Fruit fly (Drosophila melanogaster) whole organism, embryonic: ENCODE measurements around the gene CG12115.

ENCODE experiments used
- BEAF-32 ChIP-seq: fragments of 200-800 bp; sonication (Bioruptor generic); optimal IDR thresholded peaks from 3 replicates; lab custom pipeline; 2017; ENCODE audit warnings: missing biosample characterization, missing genetic modification characterization, mild to moderate bottlenecking, moderate library complexity, missing genetic modification reagents
- C15 ChIP-seq: fragments of 200-800 bp; sonication (Bioruptor generic); IDR thresholded peaks from 3 replicates; pipeline ENCODE4 v1.3.6; 2022; ENCODE audit warnings: missing biosample characterization, missing genetic modification characterization
- CG10366 ChIP-seq: fragments of 200-800 bp; sonication (Bioruptor generic); IDR thresholded peaks from 2 replicates; pipeline ENCODE4 v1.3.6; 2022; ENCODE audit warnings: missing biosample characterization, missing genetic modification characterization
- CG10462 ChIP-seq: fragments of 200-800 bp; sonication (Bioruptor generic); optimal IDR thresholded peaks from 2 replicates; lab custom pipeline; 2016; ENCODE audit warnings: missing biosample characterization, missing genetic modification characterization
- CG11504 ChIP-seq: fragments of 200-800 bp; sonication (Bioruptor generic); optimal IDR thresholded peaks from 3 replicates; lab custom pipeline; 2019; ENCODE audit warnings: missing biosample characterization, mild to moderate bottlenecking, missing genetic modification characterization, moderate library complexity
- CG13287 ChIP-seq: fragments of 200-800 bp; sonication (Bioruptor generic); IDR thresholded peaks from 2 replicates; pipeline ENCODE4 v1.3.6; 2022; ENCODE audit warnings: missing biosample characterization, missing genetic modification characterization; ENCODE audit not compliant: partially characterized antibody
- CG14667 ChIP-seq: fragments of 200-800 bp; sonication (Bioruptor generic); IDR thresholded peaks from 2 replicates; pipeline ENCODE4 v1.3.6; 2022; ENCODE audit warnings: missing biosample characterization, missing genetic modification characterization
- CG14710 ChIP-seq: fragments of 200-800 bp; sonication (Bioruptor generic); optimal IDR thresholded peaks from 3 replicates; lab custom pipeline; 2019; ENCODE audit warnings: missing biosample characterization, mild to moderate bottlenecking, missing genetic modification characterization, moderate library complexity
- CG14860 ChIP-seq: fragments of 200-800 bp; sonication (Bioruptor generic); IDR thresholded peaks from 3 replicates; pipeline ENCODE4 v1.3.6; 2022; ENCODE audit warnings: missing biosample characterization, missing genetic modification characterization; ENCODE audit not compliant: partially characterized antibody
- CG15601 ChIP-seq: fragments of 200-800 bp; sonication (Bioruptor generic); optimal IDR thresholded peaks from 3 replicates; lab custom pipeline; 2019; ENCODE audit warnings: missing biosample characterization, mild to moderate bottlenecking, missing genetic modification characterization, moderate library complexity
- CG15696 ChIP-seq: fragments of 200-800 bp; sonication (Bioruptor generic); optimal IDR thresholded peaks from 2 replicates; lab custom pipeline; 2019; ENCODE audit warnings: missing biosample characterization, mild to moderate bottlenecking, missing genetic modification characterization, moderate library complexity
- CG16813 ChIP-seq: fragments of 200-800 bp; sonication (Bioruptor generic); IDR thresholded peaks from 3 replicates; pipeline ENCODE4 v1.3.6; 2022; ENCODE audit warnings: missing biosample characterization, missing genetic modification characterization; ENCODE audit not compliant: partially characterized antibody
- CG30431 ChIP-seq: fragments of 200-800 bp; sonication (Bioruptor generic); optimal IDR thresholded peaks from 2 replicates; lab custom pipeline; 2017; ENCODE audit warnings: missing biosample characterization, missing genetic modification characterization
- CG31441 ChIP-seq: fragments of 200-800 bp; sonication (Bioruptor generic); IDR thresholded peaks from 2 replicates; pipeline ENCODE4 v1.3.6; 2022; ENCODE audit warnings: missing biosample characterization, missing genetic modification characterization
- CG42726 ChIP-seq: fragments of 200-800 bp; sonication (Bioruptor generic); IDR thresholded peaks from 2 replicates; pipeline ENCODE4 v1.3.6; 2022; ENCODE audit warnings: missing biosample characterization, missing genetic modification characterization; ENCODE audit not compliant: partially characterized antibody
- CG4617 ChIP-seq: fragments of 200-800 bp; sonication (Bioruptor generic); optimal IDR thresholded peaks from 3 replicates; lab custom pipeline; 2016; ENCODE audit warnings: missing biosample characterization, missing genetic modification characterization, borderline replicate concordance
- CG6813 ChIP-seq: fragments of 200-800 bp; sonication (Bioruptor generic); optimal IDR thresholded peaks from 2 replicates; lab custom pipeline; 2017; ENCODE audit warnings: missing biosample characterization, missing genetic modification characterization, mild to moderate bottlenecking, moderate library complexity, missing genetic modification reagents
- CG7745 ChIP-seq: fragments of 200-800 bp; sonication (Bioruptor generic); optimal IDR thresholded peaks from 2 replicates; lab custom pipeline; 2018; ENCODE audit warnings: missing biosample characterization, mild to moderate bottlenecking, missing genetic modification characterization, moderate library complexity
- Dp ChIP-seq: fragments of 200-800 bp; sonication (Bioruptor generic); optimal IDR thresholded peaks from 2 replicates; lab custom pipeline; 2018; ENCODE audit warnings: missing biosample characterization, mild to moderate bottlenecking, missing genetic modification characterization, moderate library complexity
- E2f2 ChIP-seq: fragments of 200-800 bp; sonication (Bioruptor generic); IDR thresholded peaks from 2 replicates; pipeline ENCODE4 v1.3.6; 2022; ENCODE audit warnings: missing biosample characterization, missing genetic modification characterization
- ERR ChIP-seq: fragments of 200-800 bp; sonication (Bioruptor generic); optimal IDR thresholded peaks from 2 replicates; lab custom pipeline; 2016; ENCODE audit warnings: missing biosample characterization, missing genetic modification characterization
- Gug ChIP-seq: fragments of 200-800 bp; sonication (Bioruptor generic); IDR thresholded peaks from 4 replicates; pipeline ENCODE4 v1.3.6; 2022; ENCODE audit warnings: missing biosample characterization, missing genetic modification characterization
- Hr51 ChIP-seq, 2 experiments: fragments of 200-800 bp; sonication (Bioruptor generic); optimal IDR thresholded peaks; 2 replicates in 1 of 2; 3 replicates in 1 of 2; lab custom pipeline; 2016 to 2018; ENCODE audit warnings: missing biosample characterization in 2 of 2, missing genetic modification characterization in 2 of 2, mild to moderate bottlenecking in 1 of 2, moderate library complexity in 1 of 2
- MBD-R2 ChIP-seq: fragments of 200-800 bp; sonication (Bioruptor generic); IDR thresholded peaks from 2 replicates; pipeline ENCODE4 v1.3.6; 2022; ENCODE audit warnings: missing biosample characterization, missing genetic modification characterization
- MESR4 ChIP-seq: fragments of 200-800 bp; sonication (Bioruptor generic); optimal IDR thresholded peaks from 2 replicates; lab custom pipeline; 2018; ENCODE audit warnings: missing biosample characterization, mild to moderate bottlenecking, missing genetic modification characterization, moderate library complexity
- Med ChIP-seq: fragments of 200-800 bp; sonication (Bioruptor generic); peaks from one replicate; lab custom pipeline; 2016; ENCODE audit warnings: missing biosample characterization, missing genetic modification characterization, mild to moderate bottlenecking, inconsistent platforms, moderate library complexity
- Mrtf ChIP-seq: fragments of 200-800 bp; sonication (Bioruptor generic); IDR thresholded peaks from 3 replicates; pipeline ENCODE4 v1.3.6; 2022; ENCODE audit warnings: missing biosample characterization, missing genetic modification characterization
- Myb ChIP-seq: fragments of 200-800 bp; sonication (Bioruptor generic); optimal IDR thresholded peaks from 2 replicates; lab custom pipeline; 2016; ENCODE audit warnings: missing biosample characterization, missing genetic modification characterization
- Poxn ChIP-seq: fragments of 200-800 bp; sonication (Bioruptor generic); IDR thresholded peaks from 2 replicates; pipeline ENCODE4 v1.3.6; 2022; ENCODE audit warnings: missing biosample characterization, missing genetic modification characterization
- Sin3A ChIP-seq: fragments of >200 bp; optimal IDR thresholded peaks from 2 replicates; lab custom pipeline; 2018
- Vsx1 ChIP-seq: fragments of 200-800 bp; sonication (Bioruptor generic); optimal IDR thresholded peaks from 2 replicates; lab custom pipeline; 2017; ENCODE audit warnings: missing biosample characterization, mild to moderate bottlenecking, missing genetic modification characterization, missing genetic modification reagents
- YL-1 ChIP-seq: fragments of 200-800 bp; sonication (Bioruptor generic); optimal IDR thresholded peaks from 3 replicates; lab custom pipeline; 2017; ENCODE audit warnings: missing biosample characterization, mild to moderate bottlenecking, missing genetic modification characterization
- ab ChIP-seq: fragments of 200-800 bp; sonication (Bioruptor generic); optimal IDR thresholded peaks from 2 replicates; lab custom pipeline; 2016; ENCODE audit warnings: missing biosample characterization, missing genetic modification characterization
- bigmax ChIP-seq: fragments of 200-800 bp; sonication (Bioruptor generic); optimal IDR thresholded peaks from 2 replicates; lab custom pipeline; 2018; ENCODE audit warnings: missing biosample characterization, mild to moderate bottlenecking, missing genetic modification characterization
- corto ChIP-seq: fragments of 200-800 bp; sonication (Bioruptor generic); optimal IDR thresholded peaks from 2 replicates; lab custom pipeline; 2016; ENCODE audit warnings: missing biosample characterization, mild to moderate bottlenecking, missing genetic modification characterization, moderate library complexity
- gcm2 ChIP-seq: fragments of 200-800 bp; sonication (Bioruptor generic); optimal IDR thresholded peaks from 2 replicates; lab custom pipeline; 2016; ENCODE audit warnings: missing biosample characterization, missing genetic modification characterization
- gfzf ChIP-seq: fragments of 200-800 bp; sonication (Bioruptor generic); optimal IDR thresholded peaks from 2 replicates; lab custom pipeline; 2016; ENCODE audit warnings: missing biosample characterization, mild to moderate bottlenecking, missing genetic modification characterization, moderate library complexity
- gsb-n ChIP-seq: fragments of 200-800 bp; sonication (Bioruptor generic); optimal IDR thresholded peaks from 3 replicates; lab custom pipeline; 2018; ENCODE audit warnings: missing biosample characterization, mild to moderate bottlenecking, missing genetic modification characterization
- knrl ChIP-seq: fragments of 200-800 bp; sonication (Bioruptor generic); IDR thresholded peaks from 3 replicates; pipeline ENCODE4 v1.3.6; 2022; ENCODE audit warnings: missing biosample characterization, missing genetic modification characterization; ENCODE audit not compliant: partially characterized antibody
- lmd ChIP-seq: fragments of 200-800 bp; sonication (Bioruptor generic); IDR thresholded peaks from 2 replicates; pipeline ENCODE4 v1.3.6; 2022; ENCODE audit warnings: missing biosample characterization, missing genetic modification characterization
- nerfin-1 ChIP-seq: fragments of 200-800 bp; sonication (Bioruptor generic); optimal IDR thresholded peaks from 3 replicates; lab custom pipeline; 2019; ENCODE audit warnings: missing biosample characterization, mild to moderate bottlenecking, missing genetic modification characterization, moderate library complexity
- nerfin-2 ChIP-seq: fragments of 200-800 bp; sonication (Bioruptor generic); IDR thresholded peaks from 2 replicates; pipeline ENCODE4 v1.3.6; 2022; ENCODE audit warnings: missing biosample characterization, missing genetic modification characterization; ENCODE audit not compliant: partially characterized antibody
- org-1 ChIP-seq: fragments of 200-800 bp; sonication (Bioruptor generic); optimal IDR thresholded peaks from 2 replicates; lab custom pipeline; 2017; ENCODE audit warnings: missing biosample characterization, missing genetic modification characterization
- pfk ChIP-seq: fragments of 200-800 bp; sonication (Bioruptor generic); optimal IDR thresholded peaks from 2 replicates; lab custom pipeline; 2018; ENCODE audit warnings: missing biosample characterization, mild to moderate bottlenecking, missing genetic modification characterization, moderate library complexity
- pnt ChIP-seq: fragments of 200-800 bp; sonication (Bioruptor generic); optimal IDR thresholded peaks from 3 replicates; lab custom pipeline; 2016; ENCODE audit warnings: missing biosample characterization, missing genetic modification characterization
- row ChIP-seq: fragments of 200-800 bp; sonication (Bioruptor generic); IDR thresholded peaks from 3 replicates; pipeline ENCODE4 v1.3.6; 2022; ENCODE audit warnings: missing biosample characterization, missing genetic modification characterization
- sens ChIP-seq: fragments of 200-800 bp; sonication (Bioruptor generic); peaks from one replicate; lab custom pipeline; 2016; ENCODE audit warnings: missing biosample characterization, missing genetic modification characterization
- sens-2 ChIP-seq: fragments of 200-800 bp; sonication (Bioruptor generic); IDR thresholded peaks from 2 replicates; pipeline ENCODE4 v1.3.6; 2022; ENCODE audit warnings: missing biosample characterization, missing genetic modification characterization
- stwl ChIP-seq: fragments of 200-800 bp; sonication (Bioruptor generic); optimal IDR thresholded peaks from 3 replicates; lab custom pipeline; 2018; ENCODE audit warnings: missing biosample characterization, mild to moderate bottlenecking, missing genetic modification characterization, moderate library complexity

Gene CG12115

DNA sequence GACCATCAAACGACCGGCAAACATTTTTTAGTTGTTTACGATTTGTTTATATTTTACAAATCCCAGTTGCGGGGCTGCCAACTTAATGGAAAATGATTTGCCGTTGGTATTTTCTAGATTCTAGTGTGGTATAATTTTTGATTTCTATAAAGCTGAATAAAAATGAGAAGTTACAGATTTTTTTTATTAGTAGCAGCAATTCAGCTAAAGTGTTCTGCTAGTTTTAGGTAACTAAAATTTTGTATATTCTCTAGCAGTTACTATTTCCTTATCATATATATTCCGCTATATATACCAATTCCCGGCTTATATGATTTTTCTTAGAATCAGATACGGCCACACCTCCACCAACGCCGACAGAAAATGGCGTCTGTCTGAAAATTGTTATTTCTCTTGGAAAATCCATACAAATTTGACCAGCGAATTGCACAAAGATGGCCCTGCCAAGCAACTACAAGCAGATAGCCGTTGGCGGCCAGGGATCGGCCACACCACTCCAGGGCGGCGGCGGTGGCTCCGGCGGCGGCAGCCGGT is 41.3 kb downstream of the CG12115 start, which contains the start of the genes fh and Bap111 (continued):
- TF ChIP-seq MBD-R2 (peak; percentile 54), nerfin-1 (tag; lab: Kevin White, UChicago) (no peak), CG15601 (peak; percentile 7), org-1 (no peak), Med (GFP tag; lab: Kevin White, UChicago) (peak; percentile 54), CG6813 (no peak), sens-2 (GFP tag; lab: Robert Waterston, UW) (no peak), C15 (no peak), pfk (no peak), pnt (GFP tag; lab: Kevin White, UChicago) (no peak), YL-1 (GFP tag; lab: Kevin White, UChicago) (peak; percentile 72), Poxn (GFP tag; lab: Robert Waterston, UW) (no peak), gcm2 (GFP tag; lab: Kevin White, UChicago) (no peak), Myb (GFP tag; lab: Kevin White, UChicago) (peak; percentile 23), BEAF-32 (GFP tag; lab: Kevin White, UChicago) (peak; percentile 42), MESR4 (GFP tag; lab: Kevin White, UChicago) (peak; percentile 72), CG11504 (tag; lab: Kevin White, UChicago) (no peak), Mrtf (GFP tag; lab: Robert Waterston, UW) (no peak)

dm6 chrX:9142224-9142802 is 48.1 kb downstream of the CG12115 start, which contains the start of gene CG7065:
Gene CG7065, plus strand, starts transcription at chrX:9142493.
- TF ChIP-seq CG42726 (peak; percentile 59; the same call in 1 of the 2 replicates), CG10366 (GFP tag; lab: Robert Waterston, UW) (no peak), CG31441 (GFP tag; lab: Robert Waterston, UW) (no peak), gfzf (GFP tag; lab: Kevin White, UChicago) (peak; percentile 70), CG15696 (tag; lab: Kevin White, UChicago) (no peak), Sin3A (lab: Kevin White, UChicago) (peak; percentile 21), ERR (GFP tag; lab: Kevin White, UChicago) (no peak), CG14710 (tag; lab: Kevin White, UChicago) (peak; percentile 42), Dp (peak; percentile 55), bigmax (GFP tag; lab: Kevin White, UChicago) (no peak), stwl (tag; lab: Kevin White, UChicago) (peak; percentile 40), lmd (no peak), CG16813 (GFP tag; lab: Robert Waterston, UW) (peak; percentile 69), CG30431 (GFP tag; lab: Kevin White, UChicago) (no peak), sens (peak; percentile 59), CG13287 (GFP tag; lab: Robert Waterston, UW) (peak; percentile 77), corto (GFP tag; lab: Kevin White, UChicago) (no peak), CG4617 (GFP tag; lab: Kevin White, UChicago) (peak; percentile 73), ab (GFP tag; lab: Kevin White, UChicago) (no peak), CG10462 (GFP tag; lab: Kevin White, UChicago) (no peak), CG7745 (tag; lab: Kevin White, UChicago) (no peak), CG14667 (no peak), Hr51 (GFP tag; optimal IDR thresholded peaks at IDR 0.05; lab: Kevin White, UChicago) (no peak), Gug (GFP tag; lab: Robert Waterston, UW) (no peak), CG14860 (GFP tag; lab: Robert Waterston, UW) (0 out of 3 replicates have a peak, but pooled peaks have one; percentile 36), gsb-n (no peak), knrl (GFP tag; lab: Robert Waterston, UW) (peak; percentile 56; the same call in 2 of the 3 replicates), E2f2 (peak; percentile 56), Vsx1 (GFP tag; lab: Kevin White, UChicago) (no peak), row (GFP tag; lab: Robert Waterston, UW) (peak; percentile 65), nerfin-2 (0 out of 2 replicates have a peak, but pooled peaks have one; percentile 38)
